Fruit fly (Drosophila melanogaster) whole organism, wandering third instar larva: ENCODE data around the gene Tti1.

Source experiments
- CrebA ChIP-seq: fragments of 200-800 bp; sonication (Bioruptor generic); optimal IDR thresholded peaks from 2 replicates; lab custom pipeline; 2016; ENCODE audit warnings: missing biosample characterization, mild to moderate bottlenecking, missing genetic modification characterization, borderline replicate concordance
- Dfd ChIP-seq: fragments of >200 bp; optimal IDR thresholded peaks from 2 replicates; lab custom pipeline; 2017; ENCODE audit warnings: missing biosample characterization, missing genetic modification characterization
- Dif ChIP-seq: fragments of 200-275, 200-300 bp; sonication (Bioruptor generic); optimal IDR thresholded peaks from 2 replicates; lab custom pipeline; 2018; ENCODE audit warnings: missing biosample characterization, missing genetic modification characterization; ENCODE audit not compliant: partially characterized antibody
- GATAd ChIP-seq: sonication (Bioruptor generic); optimal IDR thresholded peaks from 2 replicates; lab custom pipeline; 2016; ENCODE audit warnings: missing biosample characterization, missing genetic modification characterization
- HLH106 ChIP-seq: fragments of 200-800 bp; optimal IDR thresholded peaks from 3 replicates; lab custom pipeline; 2019; ENCODE audit warnings: missing biosample characterization, mild to moderate bottlenecking, missing genetic modification characterization, moderate library complexity
- Hnf4 ChIP-seq: fragments of 200-800 bp; sonication (Bioruptor generic); optimal IDR thresholded peaks from 2 replicates; lab custom pipeline; 2016; ENCODE audit warnings: missing biosample characterization, mild to moderate bottlenecking, missing genetic modification characterization
- Hr78 ChIP-seq: fragments of >200 bp; optimal IDR thresholded peaks from 2 replicates; lab custom pipeline; 2017; ENCODE audit warnings: missing biosample characterization, missing genetic modification characterization
- Hr83 ChIP-seq: fragments of 200-300 bp; sonication (Bioruptor generic); optimal IDR thresholded peaks from 2 replicates; lab custom pipeline; 2016; ENCODE audit warnings: missing biosample characterization, mild to moderate bottlenecking, missing genetic modification characterization, moderate library complexity; ENCODE audit not compliant: poor library complexity, severe bottlenecking
- Jra ChIP-seq: sonication (Bioruptor generic); optimal IDR thresholded peaks from 2 replicates; lab custom pipeline; 2016; ENCODE audit warnings: missing biosample characterization, missing genetic modification characterization
- Mio ChIP-seq: sonication (Bioruptor generic); optimal IDR thresholded peaks from 2 replicates; lab custom pipeline; 2016; ENCODE audit warnings: missing biosample characterization, missing genetic modification characterization
- Myc ChIP-seq: fragments of >200 bp; optimal IDR thresholded peaks from 2 replicates; lab custom pipeline; 2017
- N ChIP-seq: fragments of >200 bp; optimal IDR thresholded peaks from 2 replicates; lab custom pipeline; 2018; ENCODE audit warnings: missing biosample characterization, missing external identifiers, missing genetic modification characterization
- OdsH ChIP-seq: fragments of 200-800 bp; sonication (Bioruptor generic); optimal IDR thresholded peaks from 2 replicates; lab custom pipeline; 2016; ENCODE audit warnings: missing biosample characterization, mild to moderate bottlenecking, missing genetic modification characterization
- Rel ChIP-seq, 2 experiments: fragments of 200-800 bp; sonication (Bioruptor generic) in 1 of 2; optimal IDR thresholded peaks; 2 replicates in 1 of 2; 3 replicates in 1 of 2; lab custom pipeline; 2016 to 2019; ENCODE audit warnings: mild to moderate bottlenecking in 2 of 2, missing biosample characterization in 2 of 2, missing genetic modification characterization in 2 of 2, moderate library complexity in 1 of 2
- Sp1 ChIP-seq: fragments of 200-800 bp; sonication (Bioruptor generic); optimal IDR thresholded peaks from 3 replicates; lab custom pipeline; 2019; ENCODE audit warnings: missing biosample characterization, mild to moderate bottlenecking, missing genetic modification characterization, moderate library complexity
- brk ChIP-seq: fragments of 200-800 bp; sonication (Bioruptor generic); optimal IDR thresholded peaks from 2 replicates; lab custom pipeline; 2016; ENCODE audit warnings: missing biosample characterization, mild to moderate bottlenecking, missing genetic modification characterization
- dl ChIP-seq, 2 experiments: fragments of 175-275, 200-275 bp in 1 of 2; fragments of 200-275 bp in 1 of 2; sonication (Bioruptor generic); optimal IDR thresholded peaks; lab custom pipeline; 2018; ENCODE audit warnings: mild to moderate bottlenecking in 2 of 2, missing biosample characterization in 2 of 2, missing genetic modification characterization in 2 of 2, moderate library complexity in 2 of 2; ENCODE audit not compliant: partially characterized antibody in 2 of 2, insufficient read depth in 1 of 2
- dmrt93B ChIP-seq: fragments of 200-800 bp; sonication (Bioruptor generic); optimal IDR thresholded peaks from 2 replicates; lab custom pipeline; 2018; ENCODE audit warnings: missing biosample characterization, mild to moderate bottlenecking, missing genetic modification characterization
- dsf ChIP-seq: sonication (Bioruptor generic); optimal IDR thresholded peaks from 2 replicates; lab custom pipeline; 2016; ENCODE audit warnings: missing biosample characterization, missing genetic modification characterization, borderline replicate concordance
- foxo ChIP-seq, 2 experiments: fragments of 200-800 bp; sonication (Bioruptor generic); optimal IDR thresholded peaks; 2 replicates in 1 of 2; 3 replicates in 1 of 2; lab custom pipeline; 2016 to 2017; ENCODE audit warnings: missing biosample characterization in 2 of 2, missing genetic modification characterization in 2 of 2
- fru ChIP-seq: fragments of 200-800 bp; sonication (Bioruptor generic); optimal IDR thresholded peaks from 3 replicates; lab custom pipeline; 2016; ENCODE audit warnings: missing biosample characterization, mild to moderate bottlenecking, missing genetic modification characterization
- h ChIP-seq: fragments of 200-800 bp; sonication (Bioruptor generic); optimal IDR thresholded peaks from 3 replicates; lab custom pipeline; 2016; ENCODE audit warnings: missing biosample characterization, mild to moderate bottlenecking, missing genetic modification characterization
- jim ChIP-seq: fragments of 175-275, 200-325 bp; sonication (Bioruptor generic); optimal IDR thresholded peaks from 2 replicates; lab custom pipeline; 2016; ENCODE audit warnings: missing biosample characterization, mild to moderate bottlenecking, missing genetic modification characterization
- lola ChIP-seq: fragments of >200 bp; optimal IDR thresholded peaks from 2 replicates; lab custom pipeline; 2017; ENCODE audit warnings: missing biosample characterization, missing genetic modification characterization
- psq ChIP-seq: fragments of 200-800 bp; sonication (Bioruptor generic); optimal IDR thresholded peaks from 3 replicates; lab custom pipeline; 2017; ENCODE audit warnings: missing biosample characterization, mild to moderate bottlenecking, missing genetic modification characterization, moderate library complexity
- rgr ChIP-seq: fragments of 200-800 bp; sonication (Bioruptor generic); optimal IDR thresholded peaks from 3 replicates; lab custom pipeline; 2016; ENCODE audit warnings: missing biosample characterization, mild to moderate bottlenecking, missing genetic modification characterization
- sage ChIP-seq: fragments of 200-800 bp; sonication (Bioruptor generic); optimal IDR thresholded peaks from 2 replicates; lab custom pipeline; 2016; ENCODE audit warnings: missing biosample characterization, mild to moderate bottlenecking, missing genetic modification characterization
- sv ChIP-seq: fragments of 200-800 bp; sonication (Bioruptor generic); optimal IDR thresholded peaks from 3 replicates; lab custom pipeline; 2016; ENCODE audit warnings: missing biosample characterization, missing genetic modification characterization
- usp ChIP-seq: fragments of >200 bp; optimal IDR thresholded peaks from 2 replicates; lab custom pipeline; 2017; ENCODE audit warnings: missing biosample characterization, missing genetic modification characterization
- woc ChIP-seq: sonication (Bioruptor generic); optimal IDR thresholded peaks from 2 replicates; lab custom pipeline; 2016; ENCODE audit warnings: missing biosample characterization, mild to moderate bottlenecking, missing genetic modification characterization

Gene Tti1

dm6 chr3R:9705008-9705628, 49.4 kb downstream of the Tti1 start, which contains the start of gene Unc-115a:
Gene Unc-115a, minus strand, starts transcription at chr3R:9705417.
- TF ChIP-seq fru (GFP tag; lab: Kevin White, UChicago) (peak; percentile 71), Hr83 (GFP tag; lab: Kevin White, UChicago) (peak; percentile 77), Myc (lab: Kevin White, UChicago) (peak; percentile 86), usp (GFP tag; lab: Kevin White, UChicago) (no peak), N (GFP tag; lab: Kevin White, UChicago) (no peak), Dfd (no peak), Rel (GFP tag; optimal IDR thresholded peaks at IDR 0.05; lab: Kevin White, UChicago) (no peak), Rel (tag; optimal IDR thresholded peaks at IDR 0.05; lab: Kevin White, UChicago) (peak; percentile 61), rgr (GFP tag; lab: Kevin White, UChicago) (peak; percentile 57), sv (GFP tag; lab: Kevin White, UChicago) (peak; percentile 38), h (GFP tag; lab: Kevin White, UChicago) (peak; percentile 57), woc (GFP tag; lab: Kevin White, UChicago) (no peak), GATAd (GFP tag; lab: Kevin White, UChicago) (no peak), Dif (GFP tag; lab: Kevin White, UChicago) (peak; percentile 56), brk (GFP tag; lab: Kevin White, UChicago) (no peak), Sp1 (GFP tag; lab: Kevin White, UChicago) (peak; percentile 57), dsf (no peak), dmrt93B (GFP tag; lab: Kevin White, UChicago) (no peak), Mio (no peak), Jra (GFP tag; lab: Kevin White, UChicago) (no peak), sage (no peak), jim (GFP tag; lab: Kevin White, UChicago) (peak; percentile 95), OdsH (peak; percentile 5)

- TF ChIP-seq Hr78 (GFP tag; lab: Kevin White, UChicago) (peak; percentile 23), psq (GFP tag; lab: Kevin White, UChicago) (peak; percentile 6), Hr83 (GFP tag; lab: Kevin White, UChicago) (peak; percentile 70), Dfd (peak; percentile 77), Dif (GFP tag; lab: Kevin White, UChicago) (peak; percentile 70), Hnf4 (GFP tag; lab: Kevin White, UChicago) (no peak), HLH106 (no peak), h (GFP tag; lab: Kevin White, UChicago) (peak; percentile 62), rgr (GFP tag; lab: Kevin White, UChicago) (peak; percentile 23), Rel (GFP tag; optimal IDR thresholded peaks at IDR 0.05; lab: Kevin White, UChicago) (no peak), Rel (tag; optimal IDR thresholded peaks at IDR 0.05; lab: Kevin White, UChicago) (peak; percentile 77), jim (GFP tag; lab: Kevin White, UChicago) (no peak), N (GFP tag; lab: Kevin White, UChicago) (peak; percentile 80), dl (GFP tag; optimal IDR thresholded peaks at IDR 0.05; lab: Kevin White, UChicago; ENCODE audit: insufficient read depth in 1 of 2, partially characterized antibody in 2 of 2) (peak in 1 of 2 experiments; percentile 75), foxo (GFP tag; optimal IDR thresholded peaks at IDR 0.05; lab: Kevin White, UChicago) (peak in 1 of 2 experiments; percentile 47), Jra (GFP tag; lab: Kevin White, UChicago) (peak; percentile 62), sage (no peak), CrebA (GFP tag; lab: Kevin White, UChicago) (no peak), OdsH (no peak)
Measured at dm6 chr3R:9704183-9705007, 50.1 kb downstream of the Tti1 start.

- TF ChIP-seq Dif (GFP tag; lab: Kevin White, UChicago) (no peak), brk (GFP tag; lab: Kevin White, UChicago) (no peak), lola (GFP tag; lab: Kevin White, UChicago) (no peak), psq (GFP tag; lab: Kevin White, UChicago) (no peak), GATAd (GFP tag; lab: Kevin White, UChicago) (no peak)
Measured at dm6 chr3R:9703273-9703672, 51.2 kb downstream of the Tti1 start.
